Fruit fly (Drosophila melanogaster) whole organism, embryonic: Measurements from ENCODE around the gene nuf.

ENCODE experiments used
- Ada2b ChIP-seq: fragments of 200-800 bp; sonication (Bioruptor generic); IDR thresholded peaks from 2 replicates; pipeline ENCODE4 v1.3.6; 2022; ENCODE audit warnings: missing biosample characterization, missing genetic modification characterization
- Antp ChIP-seq: fragments of 200-800 bp; sonication (Bioruptor generic); optimal IDR thresholded peaks from 3 replicates; lab custom pipeline; 2016; ENCODE audit warnings: missing biosample characterization, missing genetic modification characterization
- CG11723 ChIP-seq: fragments of 200-800 bp; sonication (Bioruptor generic); optimal IDR thresholded peaks from 2 replicates; lab custom pipeline; 2017; ENCODE audit warnings: missing biosample characterization, mild to moderate bottlenecking, missing genetic modification characterization
- CG12071 ChIP-seq: fragments of 200-800 bp; sonication (Bioruptor generic); optimal IDR thresholded peaks from 3 replicates; lab custom pipeline; 2018; ENCODE audit warnings: missing biosample characterization, mild to moderate bottlenecking, missing genetic modification characterization
- CG12659 ChIP-seq: fragments of 200-800 bp; sonication (Bioruptor generic); optimal IDR thresholded peaks from 3 replicates; lab custom pipeline; 2017; ENCODE audit warnings: mild to moderate bottlenecking, missing biosample characterization, missing genetic modification reagents, missing genetic modification characterization
- CG12769 ChIP-seq: fragments of 200-800 bp; sonication (Bioruptor generic); optimal IDR thresholded peaks from 2 replicates; lab custom pipeline; 2019; ENCODE audit warnings: missing biosample characterization, mild to moderate bottlenecking, missing genetic modification characterization, moderate library complexity
- CG14860 ChIP-seq: fragments of 200-800 bp; sonication (Bioruptor generic); IDR thresholded peaks from 3 replicates; pipeline ENCODE4 v1.3.6; 2022; ENCODE audit warnings: missing biosample characterization, missing genetic modification characterization; ENCODE audit not compliant: partially characterized antibody
- CG18011 ChIP-seq: fragments of 200-800 bp; sonication (Bioruptor generic); optimal IDR thresholded peaks from 2 replicates; lab custom pipeline; 2017; ENCODE audit warnings: missing biosample characterization, missing genetic modification characterization, mild to moderate bottlenecking, moderate library complexity, missing genotype
- CG18599 ChIP-seq: fragments of 200-800 bp; sonication (Bioruptor generic); optimal IDR thresholded peaks from 3 replicates; lab custom pipeline; 2017; ENCODE audit warnings: missing biosample characterization, missing genetic modification characterization, mild to moderate bottlenecking, moderate library complexity, missing genetic modification reagents
- CG18619 ChIP-seq: fragments of 200-800 bp; sonication (Bioruptor generic); optimal IDR thresholded peaks from 3 replicates; lab custom pipeline; 2017; ENCODE audit warnings: missing biosample characterization, mild to moderate bottlenecking, missing genetic modification characterization
- CG31441 ChIP-seq: fragments of 200-800 bp; sonication (Bioruptor generic); IDR thresholded peaks from 2 replicates; pipeline ENCODE4 v1.3.6; 2022; ENCODE audit warnings: missing biosample characterization, missing genetic modification characterization
- CG3838 ChIP-seq: fragments of 200-800 bp; sonication (Bioruptor generic); optimal IDR thresholded peaks from 3 replicates; lab custom pipeline; 2016; ENCODE audit warnings: missing biosample characterization, missing genetic modification characterization
- CG43689 ChIP-seq: fragments of 200-800 bp; sonication (Bioruptor generic); IDR thresholded peaks from 2 replicates; pipeline ENCODE4 v1.3.6; 2022; ENCODE audit warnings: missing biosample characterization, missing genetic modification characterization
- CG6854 ChIP-seq: fragments of 200-800 bp; sonication (Bioruptor generic); optimal IDR thresholded peaks from 3 replicates; lab custom pipeline; 2017; ENCODE audit warnings: missing biosample characterization, mild to moderate bottlenecking, missing genetic modification characterization
- CG7987 ChIP-seq: fragments of 200-800 bp; sonication (Bioruptor generic); optimal IDR thresholded peaks from 2 replicates; lab custom pipeline; 2018; ENCODE audit warnings: missing biosample characterization, mild to moderate bottlenecking, missing genetic modification characterization, moderate library complexity
- CG9437 ChIP-seq: fragments of 200-800 bp; sonication (Bioruptor generic); optimal IDR thresholded peaks from 2 replicates; lab custom pipeline; 2018; ENCODE audit warnings: missing biosample characterization, mild to moderate bottlenecking, missing genetic modification characterization
- D19A ChIP-seq: fragments of 200-800 bp; optimal IDR thresholded peaks from 3 replicates; lab custom pipeline; 2019; ENCODE audit warnings: missing biosample characterization, mild to moderate bottlenecking, missing genetic modification characterization, moderate library complexity
- E2f2 ChIP-seq: fragments of 200-800 bp; sonication (Bioruptor generic); IDR thresholded peaks from 2 replicates; pipeline ENCODE4 v1.3.6; 2022; ENCODE audit warnings: missing biosample characterization, missing genetic modification characterization
- Eip74EF ChIP-seq, 2 experiments: fragments of 200-800 bp in 1 of 2; fragments of >200 bp in 1 of 2; sonication (Bioruptor generic) in 1 of 2; optimal IDR thresholded peaks; 2 replicates each; lab custom pipeline; 2017 to 2019; ENCODE audit warnings: missing biosample characterization in 2 of 2, missing genetic modification characterization in 2 of 2, mild to moderate bottlenecking in 1 of 2, moderate library complexity in 1 of 2
- Fer2 ChIP-seq: fragments of 200-800 bp; sonication (Bioruptor generic); optimal IDR thresholded peaks from 2 replicates; lab custom pipeline; 2018; ENCODE audit warnings: missing biosample characterization, mild to moderate bottlenecking, missing genetic modification characterization, moderate library complexity
- H2.0 ChIP-seq: fragments of 200-800 bp; sonication (Bioruptor generic); IDR thresholded peaks from 2 replicates; pipeline ENCODE4 v1.3.6; 2022; ENCODE audit warnings: missing biosample characterization, missing genetic modification characterization
- HLH3B ChIP-seq: fragments of 200-800 bp; sonication (Bioruptor generic); IDR thresholded peaks from 2 replicates; pipeline ENCODE4 v1.3.6; 2022; ENCODE audit warnings: missing biosample characterization, missing genetic modification characterization
- Hey ChIP-seq: fragments of 200-800 bp; sonication (Bioruptor generic); optimal IDR thresholded peaks from 3 replicates; lab custom pipeline; 2018; ENCODE audit warnings: missing biosample characterization, mild to moderate bottlenecking, missing genetic modification characterization
- Hmr ChIP-seq: fragments of 200-800 bp; sonication (Bioruptor generic); optimal IDR thresholded peaks from 3 replicates; lab custom pipeline; 2017; ENCODE audit warnings: mild to moderate bottlenecking, missing biosample characterization, missing genetic modification reagents, missing genetic modification characterization
- Mad ChIP-seq: fragments of 200-800 bp; sonication (Bioruptor generic); optimal IDR thresholded peaks from 2 replicates; lab custom pipeline; 2016; ENCODE audit warnings: missing biosample characterization, missing genetic modification characterization
- Side ChIP-seq: fragments of 200-800 bp; sonication (Bioruptor generic); optimal IDR thresholded peaks from 2 replicates; lab custom pipeline; 2016; ENCODE audit warnings: missing biosample characterization, missing genetic modification characterization
- Sin3A ChIP-seq: fragments of >200 bp; optimal IDR thresholded peaks from 2 replicates; lab custom pipeline; 2018
- Stat92E ChIP-seq, 3 experiments: fragments of >200 bp in 2 of 3; fragments of 200-800 bp in 1 of 3; sonication (Bioruptor generic) in 1 of 3; optimal IDR thresholded peaks; 2 replicates each; lab custom pipeline; 2017 to 2019; ENCODE audit warnings: missing biosample characterization in 3 of 3, missing genetic modification characterization in 3 of 3, mild to moderate bottlenecking in 1 of 3, moderate library complexity in 1 of 3
- Xbp1 ChIP-seq: fragments of 200-800 bp; sonication (Bioruptor generic); optimal IDR thresholded peaks from 3 replicates; lab custom pipeline; 2016; ENCODE audit warnings: missing biosample characterization, mild to moderate bottlenecking, missing genetic modification characterization
- btn ChIP-seq: fragments of 200-800 bp; sonication (Bioruptor generic); optimal IDR thresholded peaks from 2 replicates; lab custom pipeline; 2016; ENCODE audit warnings: missing biosample characterization, missing genetic modification characterization
- chinmo ChIP-seq: fragments of 200-800 bp; sonication (Bioruptor generic); IDR thresholded peaks from 4 replicates; pipeline ENCODE4 v1.3.6; 2022; ENCODE audit warnings: missing biosample characterization, missing genetic modification characterization; ENCODE audit not compliant: partially characterized antibody
- croc ChIP-seq: fragments of 200-800 bp; sonication (Bioruptor generic); conservative IDR thresholded peaks from 3 replicates; pipeline ENCODE4 v1.3.6; 2022; ENCODE audit warnings: missing biosample characterization, missing genetic modification characterization
- da ChIP-seq: fragments of 200-800 bp; sonication (Bioruptor generic); optimal IDR thresholded peaks from 2 replicates; lab custom pipeline; 2016; ENCODE audit warnings: missing biosample characterization, missing genetic modification characterization
- dpn ChIP-seq, 2 experiments: fragments of 200-800 bp; sonication (Bioruptor generic); optimal IDR thresholded peaks; 3 replicates each; lab custom pipeline; 2016; ENCODE audit warnings: missing biosample characterization in 2 of 2, missing genetic modification characterization in 2 of 2
- esg ChIP-seq: fragments of 200-800 bp; sonication (Bioruptor generic); conservative IDR thresholded peaks from 2 replicates; pipeline ENCODE4 v1.3.6; 2022; ENCODE audit warnings: missing biosample characterization, missing genetic modification characterization
- gcm ChIP-seq: fragments of 200-800 bp; sonication (Bioruptor generic); optimal IDR thresholded peaks from 2 replicates; lab custom pipeline; 2019; ENCODE audit warnings: missing biosample characterization, mild to moderate bottlenecking, missing genetic modification characterization, moderate library complexity
- gfzf ChIP-seq: fragments of 200-800 bp; sonication (Bioruptor generic); optimal IDR thresholded peaks from 2 replicates; lab custom pipeline; 2016; ENCODE audit warnings: missing biosample characterization, mild to moderate bottlenecking, missing genetic modification characterization, moderate library complexity
- gt ChIP-seq: fragments of 200-800 bp; sonication (Bioruptor generic); IDR thresholded peaks from 2 replicates; pipeline ENCODE4 v1.3.6; 2022; ENCODE audit warnings: missing biosample characterization, missing genetic modification characterization
- ind ChIP-seq: fragments of 200-800 bp; sonication (Bioruptor generic); optimal IDR thresholded peaks from 3 replicates; lab custom pipeline; 2016; ENCODE audit warnings: missing biosample characterization, missing genetic modification characterization
- lola ChIP-seq, 3 experiments: fragments of >200 bp in 2 of 3; fragments of 200-800 bp in 1 of 3; sonication (Bioruptor generic) in 1 of 3; optimal IDR thresholded peaks; 2 replicates each; lab custom pipeline; 2017 to 2019; ENCODE audit warnings: missing biosample characterization in 3 of 3, missing genetic modification characterization in 3 of 3, mild to moderate bottlenecking in 1 of 3, moderate library complexity in 1 of 3
- oc ChIP-seq: fragments of 200-800 bp; sonication (Bioruptor generic); optimal IDR thresholded peaks from 2 replicates; lab custom pipeline; 2018; ENCODE audit warnings: missing biosample characterization, mild to moderate bottlenecking, missing genetic modification characterization, moderate library complexity
- org-1 ChIP-seq: fragments of 200-800 bp; sonication (Bioruptor generic); optimal IDR thresholded peaks from 2 replicates; lab custom pipeline; 2017; ENCODE audit warnings: missing biosample characterization, missing genetic modification characterization
- ranshi ChIP-seq: fragments of 200-800 bp; sonication (Bioruptor generic); IDR thresholded peaks from 2 replicates; pipeline ENCODE4 v1.3.6; 2022; ENCODE audit warnings: missing biosample characterization, missing genetic modification characterization
- sr ChIP-seq: fragments of 200-800 bp; sonication (Bioruptor generic); IDR thresholded peaks from 3 replicates; pipeline ENCODE4 v1.3.6; 2022; ENCODE audit warnings: missing biosample characterization, missing genetic modification characterization
- trem ChIP-seq: fragments of 200-800 bp; optimal IDR thresholded peaks from 3 replicates; lab custom pipeline; 2019; ENCODE audit warnings: missing biosample characterization, mild to moderate bottlenecking, missing genetic modification characterization, moderate library complexity
- vnd ChIP-seq: fragments of 200-800 bp; sonication (Bioruptor generic); IDR thresholded peaks from 3 replicates; pipeline ENCODE4 v1.3.6; 2022; ENCODE audit warnings: missing biosample characterization, missing genetic modification characterization; ENCODE audit not compliant: partially characterized antibody
- wek ChIP-seq: fragments of 200-800 bp; sonication (Bioruptor generic); optimal IDR thresholded peaks from 3 replicates; lab custom pipeline; 2018; ENCODE audit warnings: missing biosample characterization, mild to moderate bottlenecking, missing genetic modification characterization, moderate library complexity
- wor ChIP-seq: fragments of 200-800 bp; sonication (Bioruptor generic); IDR thresholded peaks from 2 replicates; pipeline ENCODE4 v1.3.6; 2022; ENCODE audit warnings: missing biosample characterization, missing genetic modification characterization
- zen2 ChIP-seq: fragments of 200-800 bp; sonication (Bioruptor generic); IDR thresholded peaks from 3 replicates; pipeline ENCODE4 v1.3.6; 2022; ENCODE audit warnings: missing biosample characterization, missing genetic modification characterization; ENCODE audit not compliant: partially characterized antibody

nuf gene

DNA sequence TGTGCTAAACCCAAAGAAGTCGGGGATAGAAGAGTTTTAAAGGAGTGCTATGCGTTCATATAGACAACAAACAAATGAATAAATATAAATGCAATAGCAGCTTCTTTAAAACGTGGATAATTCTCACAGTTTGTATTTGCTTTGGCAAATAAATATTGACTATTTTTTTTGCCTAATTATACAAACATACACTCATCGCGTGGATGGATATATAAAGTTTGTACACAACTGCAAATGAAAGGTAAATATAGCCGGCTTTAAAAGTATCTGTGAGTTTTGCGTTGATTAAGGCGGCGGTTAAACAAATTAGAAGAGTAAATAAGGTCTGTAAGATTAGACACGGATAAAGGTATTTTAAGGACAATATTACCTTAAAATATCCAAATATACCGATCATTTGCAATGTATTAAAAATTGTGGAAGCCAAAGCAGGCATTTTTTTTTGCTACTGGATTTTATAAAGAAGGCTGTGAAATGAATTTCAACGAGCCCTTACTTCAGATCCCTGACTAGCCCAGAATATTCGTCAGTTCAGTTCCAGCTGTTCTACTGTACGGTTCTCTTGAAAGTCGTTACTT, 27.1 kb downstream of the nuf start, which contains the start of gene CG7768 (continued):
- no peak for TF ChIP-seq btn
- no peak for TF ChIP-seq trem (tag; lab: Kevin White, UChicago)
- TF ChIP-seq CG3838: peak; percentile 28
- TF ChIP-seq Side (GFP tag; lab: Kevin White, UChicago): peak; percentile 42
- TF ChIP-seq CG6854 (GFP tag; lab: Kevin White, UChicago): peak; percentile 57
- TF ChIP-seq da (GFP tag; lab: Kevin White, UChicago): no peak
- TF ChIP-seq croc (GFP tag; lab: Robert Waterston, UW): no peak
- TF ChIP-seq Xbp1 (GFP tag; lab: Kevin White, UChicago): no peak
- peak; percentile 48 for TF ChIP-seq org-1 (GFP tag; lab: Kevin White, UChicago)
- peak; percentile 55 for TF ChIP-seq CG12659 (GFP tag; lab: Kevin White, UChicago)
- TF ChIP-seq CG9437 (GFP tag; lab: Kevin White, UChicago): no peak
- TF ChIP-seq CG18599 (GFP tag; lab: Kevin White, UChicago): peak; percentile 79
- TF ChIP-seq Sin3A: no peak
- no peak for TF ChIP-seq H2.0 (GFP tag; lab: Robert Waterston, UW)
- TF ChIP-seq gt: no peak
- peak; percentile 53 for TF ChIP-seq CG18619
- TF ChIP-seq CG12769 (tag; lab: Kevin White, UChicago): peak; percentile 81
- TF ChIP-seq Stat92E (GFP tag; optimal IDR thresholded peaks at IDR 0.05; lab: Kevin White, UChicago): no peak
- TF ChIP-seq ind (GFP tag; lab: Kevin White, UChicago): no peak
- TF ChIP-seq esg: no peak
- TF ChIP-seq ranshi (GFP tag; lab: Robert Waterston, UW): peak; percentile 60; the same call in 1 of the 2 replicates
- no peak for TF ChIP-seq Mad (GFP tag; lab: Kevin White, UChicago)
- no peak for TF ChIP-seq wor (GFP tag; lab: Robert Waterston, UW)
- TF ChIP-seq oc (tag; lab: Kevin White, UChicago): no peak
- no peak for TF ChIP-seq zen2
- TF ChIP-seq CG7987 (GFP tag; lab: Kevin White, UChicago): peak; percentile 88
- TF ChIP-seq HLH3B (GFP tag; lab: Robert Waterston, UW): peak; percentile 60; the same call in 1 of the 2 replicates
- TF ChIP-seq gcm (GFP tag; lab: Kevin White, UChicago): no peak
- TF ChIP-seq CG14860: no peak
- TF ChIP-seq E2f2 (GFP tag; lab: Robert Waterston, UW): peak; percentile 47; the same call in 1 of the 2 replicates
- no peak for TF ChIP-seq gfzf (GFP tag; lab: Kevin White, UChicago)
- no peak for TF ChIP-seq vnd (GFP tag; lab: Robert Waterston, UW)
- no peak for TF ChIP-seq Eip74EF (GFP tag; optimal IDR thresholded peaks at IDR 0.05; lab: Kevin White, UChicago)
- TF ChIP-seq dpn (GFP tag; optimal IDR thresholded peaks at IDR 0.05; lab: Kevin White, UChicago): peak; percentile 4 to 42
- peak; percentile 65 for TF ChIP-seq Fer2
- no peak for TF ChIP-seq CG31441 (GFP tag; lab: Robert Waterston, UW)
- no peak for TF ChIP-seq lola (GFP tag; optimal IDR thresholded peaks at IDR 0.05; lab: Kevin White, UChicago)
- peak; percentile 5 for TF ChIP-seq wek
- TF ChIP-seq CG43689: no peak
- no peak for TF ChIP-seq D19A (tag; lab: Kevin White, UChicago)
- peak; percentile 20; the same call in 1 of the 2 replicates for TF ChIP-seq Ada2b (GFP tag; lab: Robert Waterston, UW)
- TF ChIP-seq CG18011 (GFP tag; lab: Kevin White, UChicago): peak; percentile 49
- TF ChIP-seq CG12071 (GFP tag; lab: Kevin White, UChicago): peak; percentile 82
- peak; percentile 19 for TF ChIP-seq Hey (tag; lab: Kevin White, UChicago)
- peak; percentile 28 for TF ChIP-seq CG11723 (GFP tag; lab: Kevin White, UChicago)
- TF ChIP-seq Hmr (GFP tag; lab: Kevin White, UChicago): peak; percentile 84
- TF ChIP-seq chinmo (GFP tag; lab: Robert Waterston, UW): no peak
- TF ChIP-seq sr: no peak
- no peak for TF ChIP-seq Antp
